Fruit fly (Drosophila melanogaster) whole organism, pupa: ENCODE results near the gene Zmynd10.

Experiments used
- CG10348 ChIP-seq: fragments of 200-800 bp; sonication (Bioruptor generic); IDR thresholded peaks from 2 replicates; pipeline ENCODE4 v1.3.6; 2022; ENCODE audit warnings: missing biosample characterization, missing genetic modification characterization
- CG12605 ChIP-seq: fragments of 200-800 bp; sonication (Bioruptor generic); IDR thresholded peaks from 2 replicates; pipeline ENCODE4 v1.3.6; 2022; ENCODE audit warnings: missing biosample characterization, missing genetic modification characterization
- CG13204 ChIP-seq: fragments of 200-800 bp; sonication (Bioruptor generic); optimal IDR thresholded peaks from 2 replicates; lab custom pipeline; 2018; ENCODE audit warnings: missing biosample characterization, mild to moderate bottlenecking, missing genetic modification characterization, moderate library complexity
- CG14655 ChIP-seq: fragments of 200-800 bp; sonication (Bioruptor generic); optimal IDR thresholded peaks from 3 replicates; lab custom pipeline; 2017; ENCODE audit warnings: mild to moderate bottlenecking, missing biosample characterization, missing genetic modification reagents, missing genetic modification characterization
- CG15710 ChIP-seq: fragments of 200-800 bp; sonication (Bioruptor generic); optimal IDR thresholded peaks from 2 replicates; lab custom pipeline; 2018; ENCODE audit warnings: missing biosample characterization, mild to moderate bottlenecking, missing genetic modification characterization, moderate library complexity
- CG17806 ChIP-seq: fragments of 200-800 bp; sonication (Bioruptor generic); optimal IDR thresholded peaks from 2 replicates; lab custom pipeline; 2018; ENCODE audit warnings: missing biosample characterization, mild to moderate bottlenecking, missing genetic modification characterization, moderate library complexity
- CG32121 ChIP-seq: fragments of 200-800 bp; sonication (Bioruptor generic); IDR thresholded peaks from 2 replicates; pipeline ENCODE4 v1.3.6; 2022; ENCODE audit warnings: missing biosample characterization, missing genetic modification characterization
- CG34367 ChIP-seq: fragments of 200-800 bp; sonication (Bioruptor generic); optimal IDR thresholded peaks from 2 replicates; lab custom pipeline; 2018; ENCODE audit warnings: missing biosample characterization, mild to moderate bottlenecking, missing genetic modification characterization
- CG4496 ChIP-seq: fragments of 200-800 bp; sonication (Bioruptor generic); IDR thresholded peaks from 3 replicates; pipeline ENCODE4 v1.3.6; 2022; ENCODE audit warnings: missing biosample characterization, missing genetic modification characterization
- CG8301 ChIP-seq: fragments of 200-800 bp; sonication (Bioruptor generic); optimal IDR thresholded peaks from 2 replicates; lab custom pipeline; 2018; ENCODE audit warnings: missing biosample characterization, mild to moderate bottlenecking, missing genetic modification characterization
- CG9948 ChIP-seq: fragments of 200-800 bp; sonication (Bioruptor generic); optimal IDR thresholded peaks from 2 replicates; lab custom pipeline; 2018; ENCODE audit warnings: missing biosample characterization, mild to moderate bottlenecking, missing genetic modification characterization, moderate library complexity
- D1 ChIP-seq: fragments of 200-800 bp; sonication (Bioruptor generic); optimal IDR thresholded peaks from 2 replicates; lab custom pipeline; 2018; ENCODE audit warnings: missing biosample characterization, mild to moderate bottlenecking, missing genetic modification characterization, moderate library complexity
- Ets98B ChIP-seq: fragments of 200-800 bp; sonication (Bioruptor generic); IDR thresholded peaks from 2 replicates; pipeline ENCODE4 v1.3.6; 2022; ENCODE audit warnings: missing biosample characterization, missing genetic modification characterization
- Pif1A ChIP-seq: fragments of 200-800 bp; sonication (Bioruptor generic); optimal IDR thresholded peaks from 3 replicates; lab custom pipeline; 2016; ENCODE audit warnings: missing biosample characterization, missing genetic modification characterization
- Pif1B ChIP-seq: fragments of 200-800 bp; sonication (Bioruptor generic); optimal IDR thresholded peaks from 3 replicates; lab custom pipeline; 2016; ENCODE audit warnings: missing biosample characterization, missing genetic modification characterization
- Snoo ChIP-seq: fragments of 200-800 bp; sonication (Bioruptor generic); optimal IDR thresholded peaks from 3 replicates; lab custom pipeline; 2017; ENCODE audit warnings: missing biosample characterization, mild to moderate bottlenecking, missing genetic modification characterization, inconsistent platforms
- fd96Ca ChIP-seq: fragments of 200-800 bp; sonication (Bioruptor generic); IDR thresholded peaks from 3 replicates; pipeline ENCODE4 v1.3.6; 2022; ENCODE audit warnings: missing biosample characterization, missing genetic modification characterization
- gl ChIP-seq: fragments of 200-800 bp; sonication (Bioruptor generic); optimal IDR thresholded peaks from 2 replicates; lab custom pipeline; 2018; ENCODE audit warnings: missing biosample characterization, mild to moderate bottlenecking, missing genetic modification characterization
- rn ChIP-seq: fragments of 200-800 bp; sonication (Bioruptor generic); IDR thresholded peaks from 2 replicates; pipeline ENCODE4 v1.3.6; 2022; ENCODE audit warnings: missing biosample characterization, missing genetic modification characterization

The Zmynd10 gene

dm6 chr3L:12994835-12995234 lies 31.4 kb downstream of the Zmynd10 start, which contains the start of gene CG11262:
TSS of gene CG11262 (plus strand) at chr3L:12995135.
- TF ChIP-seq CG4496 (GFP tag; lab: Robert Waterston, UW), result no peak
- no peak for TF ChIP-seq Snoo (tag; lab: Kevin White, UChicago)
- no peak for TF ChIP-seq gl
- TF ChIP-seq CG8301, result no peak
- no peak for TF ChIP-seq CG10348 (GFP tag; lab: Robert Waterston, UW)
- no peak for TF ChIP-seq CG34367 (tag; lab: Kevin White, UChicago)
- TF ChIP-seq CG32121 (GFP tag; lab: Robert Waterston, UW), result no peak
- no peak for TF ChIP-seq Pif1B (GFP tag; lab: Kevin White, UChicago)
- TF ChIP-seq CG17806 (tag; lab: Kevin White, UChicago), result no peak
- no peak for TF ChIP-seq CG13204
- TF ChIP-seq CG9948 (tag; lab: Kevin White, UChicago), result no peak
- no peak for TF ChIP-seq fd96Ca (GFP tag; lab: Robert Waterston, UW)
- TF ChIP-seq CG15710 (tag; lab: Kevin White, UChicago), result no peak
- no peak for TF ChIP-seq Ets98B (GFP tag; lab: Robert Waterston, UW)
- no peak for TF ChIP-seq CG12605 (GFP tag; lab: Robert Waterston, UW)
- TF ChIP-seq CG14655, result no peak
- TF ChIP-seq rn (GFP tag; lab: Robert Waterston, UW), result no peak
- no peak for TF ChIP-seq Pif1A (GFP tag; lab: Kevin White, UChicago)
- TF ChIP-seq D1 (tag; lab: Kevin White, UChicago), result no peak
- TF ChIP-seq, all 21 proteins: peak for 0
